Worm (Caenorhabditis elegans) whole organism, L4 larva: ENCODE results near the gene ZK1236.1.

Experiments
- F37D6.2 ChIP-seq: sonication (generic microtip); optimal IDR thresholded peaks from 2 replicates; lab custom pipeline; 2016; ENCODE audit warnings: mild to moderate bottlenecking, missing genetic modification characterization, missing compliant biosample characterization
- aha-1 ChIP-seq: fragments of 150-350 bp; peaks from one replicate; lab custom pipeline; 2014; ENCODE audit warnings: missing biosample characterization, missing genetic modification characterization
- lin-15B ChIP-seq: fragments of 150-350 bp; sonication (generic microtip); optimal IDR thresholded peaks from 3 replicates; lab custom pipeline; 2014; ENCODE audit warnings: missing biosample characterization, missing genetic modification characterization
- madf-5 ChIP-seq, 2 experiments: fragments of 200-800 bp; sonication (Bioruptor generic); IDR thresholded peaks; 2 replicates each; pipeline ENCODE4 v1.3.6; 2022; ENCODE audit warnings: missing compliant biosample characterization in 2 of 2, missing genetic modification characterization in 2 of 2
- pha-4 ChIP-seq, 2 experiments: fragments of 150-350 bp in 1 of 2; fragments of 200-800 bp in 1 of 2; sonication (Bioruptor generic) in 1 of 2; IDR thresholded peaks in 1 of 2; optimal IDR thresholded peaks in 1 of 2; 2 replicates each; pipeline versions ENCODE4 v1.3.6 to Lab custom; 2014 to 2022; ENCODE audit warnings: missing genetic modification characterization in 2 of 2, missing genetic modification reagents in 2 of 2, missing biosample characterization in 1 of 2, missing compliant biosample characterization in 1 of 2
- pqm-1 ChIP-seq: sonication (generic microtip); optimal IDR thresholded peaks from 2 replicates; lab custom pipeline; 2017; ENCODE audit warnings: missing biosample characterization, missing genetic modification characterization
- unc-39 ChIP-seq: sonication (generic microtip); optimal IDR thresholded peaks from 2 replicates; lab custom pipeline; 2017; ENCODE audit warnings: missing biosample characterization, missing genetic modification characterization

DNA sequence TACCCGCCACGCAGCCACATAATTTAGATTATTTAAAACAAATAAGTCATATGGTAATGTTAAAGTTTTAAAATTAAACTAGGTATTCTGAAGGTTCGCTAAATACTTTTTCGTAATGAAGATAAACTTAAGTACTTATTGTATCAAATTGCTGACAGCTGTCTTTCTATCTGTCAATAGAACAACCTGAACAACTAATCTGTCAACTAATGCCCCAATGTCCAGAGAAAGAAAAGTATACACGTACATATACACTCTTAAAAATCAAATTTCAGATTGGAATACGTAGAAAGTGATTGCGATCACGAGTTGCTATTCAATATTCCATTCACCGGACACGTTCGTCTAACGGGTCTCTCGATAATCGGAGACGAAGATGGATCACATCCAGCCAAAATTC, 18.4 kb upstream of the ZK1236.1 start:
- TF ChIP-seq madf-5 (GFP tag; IDR thresholded peaks at IDR 0.05; lab: Robert Waterston, UW) = no peak
- TF ChIP-seq pha-4 (GFP tag; IDR thresholded peaks at IDR 0.05; lab: Robert Waterston, UW) = no peak
- no peak for TF ChIP-seq pha-4 (tag; optimal IDR thresholded peaks at IDR 0.05; lab: Kevin White, UChicago)
- peak; percentile 53 for TF ChIP-seq aha-1 (tag; lab: Kevin White, UChicago)
- TF ChIP-seq F37D6.2 (tag; lab: Kevin White, UChicago) = no peak
- TF ChIP-seq pqm-1 (tag; lab: Kevin White, UChicago) = no peak
- TF ChIP-seq lin-15B (tag; lab: Kevin White, UChicago) = no peak
- TF ChIP-seq unc-39 (tag; lab: Kevin White, UChicago) = no peak
